Worm (Caenorhabditis elegans): ENCODE data around the gene Y37E11AM.2.

ce11 chrIV:3686260-3686659 lies 39.0 kb downstream of the Y37E11AM.2 start:
- TF ChIP-seq med-1 (GFP tag; optimal IDR thresholded peaks at IDR 0.05; ENCODE audit: insufficient read depth) = no peak
- no peak for TF ChIP-seq tab-1 (GFP tag; IDR thresholded peaks at IDR 0.05)
- no peak for TF ChIP-seq ref-1 (GFP tag; conservative IDR thresholded peaks at IDR 0.05)
- TF ChIP-seq ztf-23 (GFP tag; IDR thresholded peaks at IDR 0.05) = no peak
- TF ChIP-seq flt-1 (GFP tag; IDR thresholded peaks at IDR 0.05) = no peak
